Worm (Caenorhabditis elegans): ENCODE results near the gene mrpl-37.

DNA sequence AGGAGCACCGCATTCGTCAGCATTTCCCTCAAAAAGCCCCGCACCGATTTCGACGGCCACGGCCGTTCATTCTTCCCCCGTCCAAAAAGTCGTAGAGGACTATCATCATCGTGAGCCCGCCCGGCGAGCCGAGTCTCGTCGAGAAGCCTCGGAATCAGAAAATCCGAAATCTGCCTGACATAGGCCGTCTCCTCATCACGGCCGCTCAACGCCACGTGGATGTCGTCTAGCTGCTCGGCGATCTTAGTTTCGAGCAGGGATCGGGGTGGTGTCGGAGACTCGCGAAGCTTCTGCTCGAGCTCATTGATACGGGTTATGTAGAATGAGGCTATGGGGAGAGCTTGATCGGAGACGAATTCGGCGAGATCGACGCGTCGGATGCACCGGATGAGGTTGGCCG, 45.7 kb downstream of the mrpl-37 start:
- TF ChIP-seq him-1 (tag; optimal IDR thresholded peaks at IDR 0.05), result no peak
- TF ChIP-seq dao-5 (tag; optimal IDR thresholded peaks at IDR 0.05), result no peak
- no peak for TF ChIP-seq W03F9.2 (tag; optimal IDR thresholded peaks at IDR 0.05)
